Fruit fly (Drosophila melanogaster) whole organism, pupa: ENCODE measurements around the gene CG1024.
A peak's percentile ranks its signal among the peaks of the same experiment; 100 is the strongest.

Experiments used
- CG10348 ChIP-seq: fragments of 200-800 bp; sonication (Bioruptor generic); IDR thresholded peaks from 2 replicates; pipeline ENCODE4 v1.3.6; 2022; ENCODE audit warnings: missing biosample characterization, missing genetic modification characterization
- CG14655 ChIP-seq: fragments of 200-800 bp; sonication (Bioruptor generic); optimal IDR thresholded peaks from 3 replicates; lab custom pipeline; 2017; ENCODE audit warnings: mild to moderate bottlenecking, missing biosample characterization, missing genetic modification reagents, missing genetic modification characterization
- CG15710 ChIP-seq: fragments of 200-800 bp; sonication (Bioruptor generic); optimal IDR thresholded peaks from 2 replicates; lab custom pipeline; 2018; ENCODE audit warnings: missing biosample characterization, mild to moderate bottlenecking, missing genetic modification characterization, moderate library complexity
- CG17806 ChIP-seq: fragments of 200-800 bp; sonication (Bioruptor generic); optimal IDR thresholded peaks from 2 replicates; lab custom pipeline; 2018; ENCODE audit warnings: missing biosample characterization, mild to moderate bottlenecking, missing genetic modification characterization, moderate library complexity
- CG4496 ChIP-seq: fragments of 200-800 bp; sonication (Bioruptor generic); IDR thresholded peaks from 3 replicates; pipeline ENCODE4 v1.3.6; 2022; ENCODE audit warnings: missing biosample characterization, missing genetic modification characterization
- EcR ChIP-seq: fragments of 200-800 bp; sonication (Bioruptor generic); optimal IDR thresholded peaks from 3 replicates; lab custom pipeline; 2019; ENCODE audit warnings: missing biosample characterization, missing genetic modification characterization, mild to moderate bottlenecking, moderate library complexity, missing genetic modification reagents
- Ets98B ChIP-seq: fragments of 200-800 bp; sonication (Bioruptor generic); IDR thresholded peaks from 2 replicates; pipeline ENCODE4 v1.3.6; 2022; ENCODE audit warnings: missing biosample characterization, missing genetic modification characterization
- Pif1A ChIP-seq: fragments of 200-800 bp; sonication (Bioruptor generic); optimal IDR thresholded peaks from 3 replicates; lab custom pipeline; 2016; ENCODE audit warnings: missing biosample characterization, missing genetic modification characterization
- Pif1B ChIP-seq: fragments of 200-800 bp; sonication (Bioruptor generic); optimal IDR thresholded peaks from 3 replicates; lab custom pipeline; 2016; ENCODE audit warnings: missing biosample characterization, missing genetic modification characterization
- Snoo ChIP-seq: fragments of 200-800 bp; sonication (Bioruptor generic); optimal IDR thresholded peaks from 3 replicates; lab custom pipeline; 2017; ENCODE audit warnings: missing biosample characterization, mild to moderate bottlenecking, missing genetic modification characterization, inconsistent platforms
- rn ChIP-seq: fragments of 200-800 bp; sonication (Bioruptor generic); IDR thresholded peaks from 2 replicates; pipeline ENCODE4 v1.3.6; 2022; ENCODE audit warnings: missing biosample characterization, missing genetic modification characterization

dm6 chr3R:6405674-6406565, 25.8 kb upstream of the CG1024 start, which contains the start of gene Dmtn:
- TF ChIP-seq CG10348 (GFP tag; lab: Robert Waterston, UW), result no peak
- no peak for TF ChIP-seq CG17806 (tag; lab: Kevin White, UChicago)
- no peak for TF ChIP-seq Pif1A (GFP tag; lab: Kevin White, UChicago)
- TF ChIP-seq Ets98B (GFP tag; lab: Robert Waterston, UW), result no peak
- peak; percentile 33 for TF ChIP-seq Pif1B
- no peak for TF ChIP-seq Snoo (tag; lab: Kevin White, UChicago)
- no peak for TF ChIP-seq EcR
- TF ChIP-seq CG4496 (GFP tag; lab: Robert Waterston, UW), result no peak
- TF ChIP-seq CG14655 (GFP tag; lab: Kevin White, UChicago), result peak; percentile 40
- TF ChIP-seq CG15710 (tag; lab: Kevin White, UChicago), result no peak
- no peak for TF ChIP-seq rn (GFP tag; lab: Robert Waterston, UW)
